Worm (Caenorhabditis elegans) whole organism, L4/young adult: Measurements from ENCODE around the gene B0507.5.
"Not testable (repeated sequence)": the region's sequence is repeated elsewhere in the genome, so short reads cannot be mapped to it uniquely, and the experiment has no call there.

Source experiments
- W03F9.2 ChIP-seq: fragments of 150-350 bp; optimal IDR thresholded peaks from 2 replicates; lab custom pipeline; 2014; ENCODE audit warnings: missing biosample characterization, missing genetic modification characterization
- dao-5 ChIP-seq: sonication (generic microtip); optimal IDR thresholded peaks from 2 replicates; lab custom pipeline; 2016; ENCODE audit warnings: missing genotype, missing genetic modification characterization, moderate library complexity, missing compliant biosample characterization
- him-1 ChIP-seq: sonication (generic microtip); optimal IDR thresholded peaks from 2 replicates; lab custom pipeline; 2016; ENCODE audit warnings: missing genotype, missing genetic modification reagents, missing genetic modification characterization, missing compliant biosample characterization

The B0507.5 gene

ce11 chrV:8753395-8753794, at the start of gene B0507.5:
TSS of gene B0507.5 (plus strand) at chrV:8753695.
- TF ChIP-seq W03F9.2 (tag; lab: Kevin White, UChicago) (no peak), him-1 (no peak), dao-5 (tag; lab: Kevin White, UChicago) (no peak)

- no peak for TF ChIP-seq him-1
- TF ChIP-seq dao-5 (tag; lab: Kevin White, UChicago): no peak
- no peak for TF ChIP-seq W03F9.2 (tag; lab: Kevin White, UChicago)
Measured at ce11 chrV:8711910-8712309, 41.6 kb upstream of the B0507.5 start, which contains the start of gene ZC178.2. TSS of gene ZC178.2 (minus strand) at chrV:8712010.

DNA sequence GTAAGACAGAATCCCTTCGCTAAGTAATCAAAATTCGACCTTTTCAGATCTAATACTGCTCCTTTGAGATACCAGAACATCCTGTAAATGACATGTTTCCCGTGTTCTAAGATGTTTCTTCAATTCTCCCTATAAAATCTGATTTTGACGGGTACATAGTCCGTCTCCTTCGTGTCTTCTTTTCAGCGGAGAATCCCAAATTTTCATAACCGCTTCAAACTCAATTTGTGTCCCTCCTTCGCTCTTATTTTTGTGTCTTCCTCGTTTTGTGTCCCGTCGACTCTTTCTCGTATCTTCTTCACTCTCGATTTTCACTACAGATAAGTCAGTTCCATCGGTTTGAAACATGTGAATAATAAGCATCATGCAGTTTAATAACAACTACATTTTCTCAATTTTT, 37.3 kb upstream of the B0507.5 start, which contains the start of gene glr-5:
glr-5 (plus strand) TSS at position 321 of the 400 bp plus-strand sequence.
- TF ChIP-seq dao-5 (tag; lab: Kevin White, UChicago) (no peak), W03F9.2 (tag; lab: Kevin White, UChicago) (no peak)

- TF ChIP-seq dao-5 (tag; lab: Kevin White, UChicago) (no peak), W03F9.2 (tag; lab: Kevin White, UChicago) (no peak), him-1 (no peak)
Measured at ce11 chrV:8718399-8718798, 35.1 kb upstream of the B0507.5 start.

DNA sequence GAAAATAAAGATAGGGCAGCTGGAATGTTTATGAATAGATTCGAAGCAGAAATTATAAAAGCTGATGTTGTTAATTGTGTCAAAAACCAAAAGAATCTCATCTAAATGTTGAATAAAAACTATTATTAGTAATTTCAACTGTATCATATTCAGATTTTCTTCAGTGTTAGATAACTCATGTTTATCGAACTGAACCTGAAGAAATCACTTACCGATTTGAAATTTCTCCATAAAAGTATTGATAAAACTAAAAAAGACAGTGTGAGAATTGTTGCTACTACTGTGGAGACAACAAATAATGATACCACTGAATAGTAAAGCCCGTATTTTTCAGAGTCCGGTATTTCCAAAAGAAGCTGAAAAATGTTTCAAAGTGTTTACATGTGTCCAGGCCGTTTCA, 31.3 kb upstream of the B0507.5 start, which contains the start of gene ZC196.8:
ZC196.8 (minus strand) TSS at position 101 of the 400 bp plus-strand sequence.
- not testable (repeated sequence) for TF ChIP-seq dao-5 (tag; lab: Kevin White, UChicago); him-1; W03F9.2 (tag; lab: Kevin White, UChicago)

DNA sequence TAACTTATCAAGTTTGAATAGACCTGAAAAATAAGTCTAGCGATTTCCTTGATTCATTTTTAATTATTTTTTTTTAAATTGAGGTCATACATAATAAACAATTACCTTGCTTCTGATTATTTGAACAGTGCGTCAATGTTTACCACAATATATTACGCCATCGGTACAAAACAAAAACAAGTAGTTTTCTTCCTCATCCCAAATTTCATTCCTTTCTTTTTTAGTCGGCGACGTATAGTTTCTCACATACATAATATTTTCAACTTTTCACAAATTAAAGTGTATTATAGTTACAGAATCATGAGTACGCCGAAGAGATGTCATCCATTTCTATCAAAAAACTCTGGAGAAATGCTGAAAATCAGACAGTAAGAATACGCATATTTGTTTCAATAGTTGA, 27.3 kb upstream of the B0507.5 start, which contains the start of gene droe-8:
droe-8 (plus strand) TSS at position 301 of the 400 bp plus-strand sequence.
- not testable (repeated sequence) for TF ChIP-seq dao-5 (tag; lab: Kevin White, UChicago); W03F9.2 (tag; lab: Kevin White, UChicago); him-1

DNA sequence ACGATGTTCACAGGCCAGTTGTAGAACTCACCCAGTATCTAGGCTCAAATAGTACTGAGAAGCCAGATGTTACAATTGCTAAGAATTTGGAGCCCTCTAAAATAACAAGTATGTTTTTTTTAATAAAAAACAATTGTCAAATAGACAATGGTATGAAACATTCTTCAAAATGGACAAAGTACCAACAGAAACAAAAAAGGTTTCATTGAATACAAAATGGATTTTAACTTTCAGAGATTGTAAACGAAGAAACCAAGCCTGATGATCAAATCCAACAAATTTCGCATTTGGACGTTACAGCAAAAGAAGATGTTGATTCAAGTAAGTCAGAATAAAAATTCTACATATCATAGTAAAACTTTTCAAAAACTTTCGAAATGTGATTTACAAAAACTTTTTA, 26.4 kb upstream of the B0507.5 start, which contains the start of gene ZC196.9:
ZC196.9 (minus strand) TSS at position 101 of the 400 bp plus-strand sequence.
- TF ChIP-seq dao-5 (tag; lab: Kevin White, UChicago) (no peak), W03F9.2 (tag; lab: Kevin White, UChicago) (no peak), him-1 (no peak)

DNA sequence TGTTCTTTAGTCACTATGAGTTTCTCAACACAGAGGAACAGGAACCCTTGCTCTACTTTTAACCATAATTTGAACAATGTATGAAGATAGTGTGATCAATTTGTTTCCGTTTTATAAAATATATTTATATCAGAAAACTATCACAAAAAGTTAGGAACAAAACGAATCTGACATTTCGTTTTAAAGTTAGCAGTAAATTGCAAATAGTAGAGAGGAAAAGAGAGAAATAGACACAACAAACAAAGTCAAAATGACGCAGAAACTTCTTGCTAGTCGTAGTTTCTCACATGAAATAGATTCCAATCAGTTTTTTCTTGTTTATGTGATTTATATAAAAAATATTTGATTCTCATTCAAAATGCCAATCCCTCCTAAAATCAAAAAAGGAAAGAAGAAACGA, 24.4 kb upstream of the B0507.5 start, which contains the start of gene ZC196.5:
ZC196.5 (plus strand) TSS at position 301 of the 400 bp plus-strand sequence.
- TF ChIP-seq dao-5 (tag; lab: Kevin White, UChicago) (no peak), W03F9.2 (tag; lab: Kevin White, UChicago) (no peak), him-1 (no peak)

ce11 chrV:8730991-8731390, 22.5 kb upstream of the B0507.5 start:
- TF ChIP-seq him-1 (no peak), dao-5 (tag; lab: Kevin White, UChicago) (no peak), W03F9.2 (tag; lab: Kevin White, UChicago) (no peak)

DNA sequence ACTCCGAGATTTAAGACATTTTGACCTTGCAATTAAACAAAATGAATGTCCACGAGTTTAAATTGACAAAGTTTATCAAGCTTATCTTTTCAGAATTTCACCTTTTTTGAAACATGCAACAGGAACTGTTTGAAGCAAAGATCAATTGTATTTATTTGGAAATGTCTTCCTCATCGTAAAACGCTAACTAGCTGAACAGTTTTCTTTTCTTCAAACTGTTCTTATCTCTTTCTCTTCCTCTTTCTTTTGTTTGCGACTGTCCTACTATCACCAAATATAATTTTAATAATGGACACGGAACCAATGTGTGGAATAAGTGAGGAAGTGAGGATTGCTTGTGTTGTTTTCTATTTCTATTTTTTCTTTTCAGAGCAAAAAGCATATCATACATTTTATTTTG, 20.6 kb upstream of the B0507.5 start, which contains the start of gene ZC196.4:
ZC196.4 (plus strand) TSS at position 173 of the 400 bp plus-strand sequence.
- TF ChIP-seq him-1: no peak

ce11 chrV:8736369-8736768, 17.1 kb upstream of the B0507.5 start, which contains the start of gene ZC196.3:
TSS of gene ZC196.3 (plus strand) at chrV:8736669.
- TF ChIP-seq dao-5 (tag; lab: Kevin White, UChicago) (no peak), W03F9.2 (tag; lab: Kevin White, UChicago) (no peak), him-1 (no peak)

ce11 chrV:8739136-8739535, 14.4 kb upstream of the B0507.5 start, which contains the start of gene ZC196.2:
TSS of gene ZC196.2 (plus strand) at chrV:8739436.
- no peak for TF ChIP-seq dao-5 (tag; lab: Kevin White, UChicago)
- TF ChIP-seq him-1: no peak
- no peak for TF ChIP-seq W03F9.2 (tag; lab: Kevin White, UChicago)

DNA sequence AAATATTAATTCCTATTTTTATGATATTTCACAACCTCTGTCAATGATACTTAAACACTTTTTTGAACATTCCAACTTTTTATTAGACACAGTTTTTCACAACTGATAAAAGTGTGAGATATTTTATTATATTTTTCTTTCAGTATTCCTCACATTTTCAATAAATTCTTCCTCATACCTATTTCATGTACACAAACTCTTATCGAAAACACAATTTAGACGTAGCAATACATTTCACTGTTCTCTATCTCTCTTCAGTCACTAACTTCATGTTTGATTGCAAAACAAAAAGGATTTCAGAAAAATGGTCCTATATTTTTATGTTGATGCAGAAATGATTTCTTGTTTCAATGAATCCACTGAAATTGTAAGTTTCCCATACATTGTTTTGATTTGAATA, 7.6 kb upstream of the B0507.5 start, which contains the start of gene B0507.6:
B0507.6 (plus strand) TSS at position 301 of the 400 bp plus-strand sequence.
- TF ChIP-seq W03F9.2 (tag; lab: Kevin White, UChicago) (no peak), him-1 (no peak), dao-5 (tag; lab: Kevin White, UChicago) (no peak)

ce11 chrV:8754670-8755069, 1.2 kb downstream of the B0507.5 start, which contains the start of gene B0507.4:
TSS of gene B0507.4 (plus strand) at chrV:8754970.
- TF ChIP-seq dao-5 (tag; lab: Kevin White, UChicago) (no peak), him-1 (no peak), W03F9.2 (tag; lab: Kevin White, UChicago) (no peak)

DNA sequence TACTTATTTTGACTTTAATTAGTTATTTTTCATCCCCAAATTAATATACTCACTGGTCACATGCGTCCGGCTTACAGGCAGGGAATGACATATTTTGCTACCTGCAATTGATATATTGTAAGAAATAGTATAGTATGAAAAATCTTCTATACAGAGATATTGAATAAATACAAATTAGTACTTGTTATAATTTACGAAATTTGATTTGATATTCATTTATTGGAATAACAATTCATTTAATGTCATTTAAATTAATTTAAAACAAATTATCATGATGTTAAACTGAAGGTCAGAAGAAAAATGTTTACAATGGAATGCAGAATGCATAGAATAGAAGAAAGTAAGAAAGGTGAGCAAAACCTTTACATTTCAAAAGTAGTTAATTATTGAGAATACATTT, 5.1 kb downstream of the B0507.5 start, which contains the start of gene B0507.7:
B0507.7 (minus strand) TSS at position 101 of the 400 bp plus-strand sequence.
- no peak for TF ChIP-seq dao-5 (tag; lab: Kevin White, UChicago)
- no peak for TF ChIP-seq him-1
- no peak for TF ChIP-seq W03F9.2 (tag; lab: Kevin White, UChicago)
